Fruit fly (Drosophila melanogaster): ENCODE data around the gene Mdh2.

- TF ChIP-seq CTCF (optimal IDR thresholded peaks at IDR 0.05) (no peak), CG8478 (optimal IDR thresholded peaks at IDR 0.05) (no peak)
Observed at dm6 chr3R:18251876-18252275, 25.7 kb downstream of the Mdh2 start.

Data from S2 (cell line).